Worm (Caenorhabditis elegans): ENCODE measurements around the gene lurp-1.
A peak's percentile ranks its signal among the peaks of the same experiment; 100 is the strongest.

ce11 chrII:10851110-10851509 lies 29.6 kb upstream of the lurp-1 start:
- TF ChIP-seq unc-62 (GFP tag; optimal IDR thresholded peaks at IDR 0.05), result peak; percentile 41
- TF ChIP-seq nhr-12 (tag; optimal IDR thresholded peaks at IDR 0.05), result no peak
- no peak for TF ChIP-seq zag-1 (tag; optimal IDR thresholded peaks at IDR 0.05)
- peak; percentile 59 for TF ChIP-seq egl-13 (tag; optimal IDR thresholded peaks at IDR 0.05)
